Fruit fly (Drosophila melanogaster) whole organism, pupa: ENCODE measurements around the gene CG33771.

Experiments
- CG10348 ChIP-seq: fragments of 200-800 bp; sonication (Bioruptor generic); IDR thresholded peaks from 2 replicates; pipeline ENCODE4 v1.3.6; 2022; ENCODE audit warnings: missing biosample characterization, missing genetic modification characterization
- CG12605 ChIP-seq: fragments of 200-800 bp; sonication (Bioruptor generic); IDR thresholded peaks from 2 replicates; pipeline ENCODE4 v1.3.6; 2022; ENCODE audit warnings: missing biosample characterization, missing genetic modification characterization
- CG13204 ChIP-seq: fragments of 200-800 bp; sonication (Bioruptor generic); optimal IDR thresholded peaks from 2 replicates; lab custom pipeline; 2018; ENCODE audit warnings: missing biosample characterization, mild to moderate bottlenecking, missing genetic modification characterization, moderate library complexity
- CG14655 ChIP-seq: fragments of 200-800 bp; sonication (Bioruptor generic); optimal IDR thresholded peaks from 3 replicates; lab custom pipeline; 2017; ENCODE audit warnings: mild to moderate bottlenecking, missing biosample characterization, missing genetic modification reagents, missing genetic modification characterization
- CG15710 ChIP-seq: fragments of 200-800 bp; sonication (Bioruptor generic); optimal IDR thresholded peaks from 2 replicates; lab custom pipeline; 2018; ENCODE audit warnings: missing biosample characterization, mild to moderate bottlenecking, missing genetic modification characterization, moderate library complexity
- CG17806 ChIP-seq: fragments of 200-800 bp; sonication (Bioruptor generic); optimal IDR thresholded peaks from 2 replicates; lab custom pipeline; 2018; ENCODE audit warnings: missing biosample characterization, mild to moderate bottlenecking, missing genetic modification characterization, moderate library complexity
- CG32121 ChIP-seq: fragments of 200-800 bp; sonication (Bioruptor generic); IDR thresholded peaks from 2 replicates; pipeline ENCODE4 v1.3.6; 2022; ENCODE audit warnings: missing biosample characterization, missing genetic modification characterization
- CG34367 ChIP-seq: fragments of 200-800 bp; sonication (Bioruptor generic); optimal IDR thresholded peaks from 2 replicates; lab custom pipeline; 2018; ENCODE audit warnings: missing biosample characterization, mild to moderate bottlenecking, missing genetic modification characterization
- CG4496 ChIP-seq: fragments of 200-800 bp; sonication (Bioruptor generic); IDR thresholded peaks from 3 replicates; pipeline ENCODE4 v1.3.6; 2022; ENCODE audit warnings: missing biosample characterization, missing genetic modification characterization
- CG8301 ChIP-seq: fragments of 200-800 bp; sonication (Bioruptor generic); optimal IDR thresholded peaks from 2 replicates; lab custom pipeline; 2018; ENCODE audit warnings: missing biosample characterization, mild to moderate bottlenecking, missing genetic modification characterization
- CG9948 ChIP-seq: fragments of 200-800 bp; sonication (Bioruptor generic); optimal IDR thresholded peaks from 2 replicates; lab custom pipeline; 2018; ENCODE audit warnings: missing biosample characterization, mild to moderate bottlenecking, missing genetic modification characterization, moderate library complexity
- D1 ChIP-seq: fragments of 200-800 bp; sonication (Bioruptor generic); optimal IDR thresholded peaks from 2 replicates; lab custom pipeline; 2018; ENCODE audit warnings: missing biosample characterization, mild to moderate bottlenecking, missing genetic modification characterization, moderate library complexity
- EcR ChIP-seq: fragments of 200-800 bp; sonication (Bioruptor generic); optimal IDR thresholded peaks from 3 replicates; lab custom pipeline; 2019; ENCODE audit warnings: missing biosample characterization, missing genetic modification characterization, mild to moderate bottlenecking, moderate library complexity, missing genetic modification reagents
- Ets98B ChIP-seq: fragments of 200-800 bp; sonication (Bioruptor generic); IDR thresholded peaks from 2 replicates; pipeline ENCODE4 v1.3.6; 2022; ENCODE audit warnings: missing biosample characterization, missing genetic modification characterization
- Pif1A ChIP-seq: fragments of 200-800 bp; sonication (Bioruptor generic); optimal IDR thresholded peaks from 3 replicates; lab custom pipeline; 2016; ENCODE audit warnings: missing biosample characterization, missing genetic modification characterization
- Pif1B ChIP-seq: fragments of 200-800 bp; sonication (Bioruptor generic); optimal IDR thresholded peaks from 3 replicates; lab custom pipeline; 2016; ENCODE audit warnings: missing biosample characterization, missing genetic modification characterization
- Snoo ChIP-seq: fragments of 200-800 bp; sonication (Bioruptor generic); optimal IDR thresholded peaks from 3 replicates; lab custom pipeline; 2017; ENCODE audit warnings: missing biosample characterization, mild to moderate bottlenecking, missing genetic modification characterization, inconsistent platforms
- fd96Ca ChIP-seq: fragments of 200-800 bp; sonication (Bioruptor generic); IDR thresholded peaks from 3 replicates; pipeline ENCODE4 v1.3.6; 2022; ENCODE audit warnings: missing biosample characterization, missing genetic modification characterization
- gl ChIP-seq: fragments of 200-800 bp; sonication (Bioruptor generic); optimal IDR thresholded peaks from 2 replicates; lab custom pipeline; 2018; ENCODE audit warnings: missing biosample characterization, mild to moderate bottlenecking, missing genetic modification characterization
- rn ChIP-seq: fragments of 200-800 bp; sonication (Bioruptor generic); IDR thresholded peaks from 2 replicates; pipeline ENCODE4 v1.3.6; 2022; ENCODE audit warnings: missing biosample characterization, missing genetic modification characterization

CG33771 gene

dm6 chr3L:22649096-22649495 is at the start of gene CG33771:
CG33771 (plus strand) TSS chr3L:22649396.
- TF ChIP-seq CG17806 (tag; lab: Kevin White, UChicago), result no peak
- no peak for TF ChIP-seq Pif1A (GFP tag; lab: Kevin White, UChicago)
- no peak for TF ChIP-seq gl (tag; lab: Kevin White, UChicago)
- TF ChIP-seq CG34367, result no peak
- no peak for TF ChIP-seq CG15710 (tag; lab: Kevin White, UChicago)
- TF ChIP-seq CG32121 (GFP tag; lab: Robert Waterston, UW), result no peak
- TF ChIP-seq rn, result no peak
- no peak for TF ChIP-seq CG14655
- no peak for TF ChIP-seq CG12605 (GFP tag; lab: Robert Waterston, UW)
- TF ChIP-seq Snoo (tag; lab: Kevin White, UChicago), result no peak
- no peak for TF ChIP-seq CG8301
- no peak for TF ChIP-seq Pif1B
- TF ChIP-seq fd96Ca (GFP tag; lab: Robert Waterston, UW), result no peak
- TF ChIP-seq CG13204 (GFP tag; lab: Kevin White, UChicago), result no peak
- no peak for TF ChIP-seq EcR (GFP tag; lab: Kevin White, UChicago)
- no peak for TF ChIP-seq CG10348 (GFP tag; lab: Robert Waterston, UW)
- TF ChIP-seq D1 (tag; lab: Kevin White, UChicago), result no peak
- no peak for TF ChIP-seq Ets98B (GFP tag; lab: Robert Waterston, UW)
- no peak for TF ChIP-seq CG4496 (GFP tag; lab: Robert Waterston, UW)
- TF ChIP-seq CG9948 (tag; lab: Kevin White, UChicago), result no peak

- no peak for TF ChIP-seq rn
- TF ChIP-seq Pif1B, result no peak
- TF ChIP-seq Snoo (tag; lab: Kevin White, UChicago), result no peak
- no peak for TF ChIP-seq CG13204 (GFP tag; lab: Kevin White, UChicago)
- TF ChIP-seq CG14655, result no peak
- no peak for TF ChIP-seq fd96Ca (GFP tag; lab: Robert Waterston, UW)
- no peak for TF ChIP-seq CG8301
- no peak for TF ChIP-seq CG32121 (GFP tag; lab: Robert Waterston, UW)
- no peak for TF ChIP-seq Ets98B (GFP tag; lab: Robert Waterston, UW)
- no peak for TF ChIP-seq gl (tag; lab: Kevin White, UChicago)
- no peak for TF ChIP-seq CG12605 (GFP tag; lab: Robert Waterston, UW)
- TF ChIP-seq CG34367, result no peak
- no peak for TF ChIP-seq CG10348 (GFP tag; lab: Robert Waterston, UW)
- no peak for TF ChIP-seq CG15710 (tag; lab: Kevin White, UChicago)
- TF ChIP-seq CG9948 (tag; lab: Kevin White, UChicago), result no peak
- no peak for TF ChIP-seq D1 (tag; lab: Kevin White, UChicago)
- TF ChIP-seq, all 21 proteins: peak for 0
These were observed 43.4 kb upstream of the CG33771 start, which contains the start of gene ND-B14.5AL for dm6 chr3L:22605637-22606419. ND-B14.5AL (plus strand) TSS chr3L:22606369.

- TF ChIP-seq CG17806 (tag; lab: Kevin White, UChicago), result no peak
- TF ChIP-seq CG14655, result no peak
- no peak for TF ChIP-seq CG32121 (GFP tag; lab: Robert Waterston, UW)
- TF ChIP-seq CG4496 (GFP tag; lab: Robert Waterston, UW), result no peak
- no peak for TF ChIP-seq gl (tag; lab: Kevin White, UChicago)
- TF ChIP-seq rn, result no peak
- TF ChIP-seq CG15710 (tag; lab: Kevin White, UChicago), result no peak
- TF ChIP-seq Snoo (tag; lab: Kevin White, UChicago), result no peak
- no peak for TF ChIP-seq Pif1A (GFP tag; lab: Kevin White, UChicago)
- TF ChIP-seq EcR (GFP tag; lab: Kevin White, UChicago), result no peak
These were observed 42.1 kb upstream of the CG33771 start for dm6 chr3L:22607076-22607475.

- no peak for TF ChIP-seq CG8301
These were observed 32.4 kb upstream of the CG33771 start for dm6 chr3L:22616784-22617183.

dm6 chr3L:22634111-22634510 is 15.1 kb upstream of the CG33771 start:
- TF ChIP-seq gl (tag; lab: Kevin White, UChicago), result no peak
- no peak for TF ChIP-seq D1 (tag; lab: Kevin White, UChicago)
- TF ChIP-seq CG17806 (tag; lab: Kevin White, UChicago), result no peak
- no peak for TF ChIP-seq CG14655
- no peak for TF ChIP-seq CG4496 (GFP tag; lab: Robert Waterston, UW)
- TF ChIP-seq rn, result no peak
- TF ChIP-seq CG15710 (tag; lab: Kevin White, UChicago), result no peak
- TF ChIP-seq fd96Ca (GFP tag; lab: Robert Waterston, UW), result no peak
- TF ChIP-seq CG32121 (GFP tag; lab: Robert Waterston, UW), result no peak
- no peak for TF ChIP-seq CG10348 (GFP tag; lab: Robert Waterston, UW)
- no peak for TF ChIP-seq CG9948 (tag; lab: Kevin White, UChicago)
- no peak for TF ChIP-seq Ets98B (GFP tag; lab: Robert Waterston, UW)
- no peak for TF ChIP-seq CG34367
- no peak for TF ChIP-seq Pif1A (GFP tag; lab: Kevin White, UChicago)
- TF ChIP-seq EcR (GFP tag; lab: Kevin White, UChicago), result no peak
- TF ChIP-seq, all 21 proteins: peak for 0

dm6 chr3L:22637866-22638534 is 11.2 kb upstream of the CG33771 start, which contains the start of gene CG14459:
CG14459 (minus strand) TSS chr3L:22637916.
- no peak for TF ChIP-seq CG15710 (tag; lab: Kevin White, UChicago)
- no peak for TF ChIP-seq CG12605 (GFP tag; lab: Robert Waterston, UW)
- TF ChIP-seq D1 (tag; lab: Kevin White, UChicago), result no peak
- TF ChIP-seq CG4496 (GFP tag; lab: Robert Waterston, UW), result no peak
- no peak for TF ChIP-seq CG17806 (tag; lab: Kevin White, UChicago)
- no peak for TF ChIP-seq CG13204 (GFP tag; lab: Kevin White, UChicago)
- no peak for TF ChIP-seq Snoo (tag; lab: Kevin White, UChicago)
- TF ChIP-seq Ets98B (GFP tag; lab: Robert Waterston, UW), result no peak
- no peak for TF ChIP-seq gl (tag; lab: Kevin White, UChicago)
- no peak for TF ChIP-seq CG32121 (GFP tag; lab: Robert Waterston, UW)
- no peak for TF ChIP-seq EcR (GFP tag; lab: Kevin White, UChicago)
- no peak for TF ChIP-seq CG8301
- no peak for TF ChIP-seq CG10348 (GFP tag; lab: Robert Waterston, UW)
- TF ChIP-seq Pif1A (GFP tag; lab: Kevin White, UChicago), result no peak
- no peak for TF ChIP-seq CG14655
- no peak for TF ChIP-seq CG9948 (tag; lab: Kevin White, UChicago)
- no peak for TF ChIP-seq rn
- TF ChIP-seq Pif1B, result no peak
- TF ChIP-seq, all 21 proteins: peak for 0
